Fruit fly (Drosophila melanogaster) whole organism, embryonic: ENCODE measurements around the gene Prtl99C.

Source experiments
- Antp ChIP-seq: fragments of 200-800 bp; sonication (Bioruptor generic); optimal IDR thresholded peaks from 3 replicates; lab custom pipeline; 2016; ENCODE audit warnings: missing biosample characterization, missing genetic modification characterization
- Asciz ChIP-seq: fragments of 200-800 bp; sonication (Bioruptor generic); optimal IDR thresholded peaks from 2 replicates; lab custom pipeline; 2017; ENCODE audit warnings: missing biosample characterization, mild to moderate bottlenecking, missing genetic modification characterization, missing genetic modification reagents
- Awh ChIP-seq: fragments of 200-800 bp; sonication (Bioruptor generic); IDR thresholded peaks from 2 replicates; pipeline ENCODE4, ENCODE4 v1.3.6; 2022; ENCODE audit warnings: missing biosample characterization, missing genetic modification characterization
- CG10959 ChIP-seq: fragments of 200-800 bp; sonication (Bioruptor generic); IDR thresholded peaks from 2 replicates; pipeline ENCODE4 v1.3.6; 2022; ENCODE audit warnings: missing biosample characterization, missing genetic modification characterization
- CG12391 ChIP-seq: fragments of 200-800 bp; sonication (Bioruptor generic); optimal IDR thresholded peaks from 3 replicates; lab custom pipeline; 2018; ENCODE audit warnings: missing biosample characterization, mild to moderate bottlenecking, missing genetic modification characterization, moderate library complexity
- CG12744 ChIP-seq: fragments of 200-800 bp; sonication (Bioruptor generic); optimal IDR thresholded peaks from 2 replicates; lab custom pipeline; 2016; ENCODE audit warnings: missing biosample characterization, missing genetic modification characterization
- CG13775 ChIP-seq: fragments of 200-800 bp; sonication (Bioruptor generic); optimal IDR thresholded peaks from 3 replicates; lab custom pipeline; 2017; ENCODE audit warnings: missing biosample characterization, mild to moderate bottlenecking, missing genetic modification characterization
- CG14441 ChIP-seq: fragments of 200-800 bp; sonication (Bioruptor generic); IDR thresholded peaks from 2 replicates; pipeline ENCODE4 v1.3.6; 2022; ENCODE audit warnings: missing biosample characterization, missing genetic modification characterization
- CG14667 ChIP-seq: fragments of 200-800 bp; sonication (Bioruptor generic); IDR thresholded peaks from 2 replicates; pipeline ENCODE4 v1.3.6; 2022; ENCODE audit warnings: missing biosample characterization, missing genetic modification characterization
- CG15269 ChIP-seq: fragments of 200-800 bp; sonication (Bioruptor generic); optimal IDR thresholded peaks from 2 replicates; lab custom pipeline; 2018; ENCODE audit warnings: missing biosample characterization, mild to moderate bottlenecking, missing genetic modification characterization, moderate library complexity
- CG1603 ChIP-seq: fragments of 200-800 bp; sonication (Bioruptor generic); optimal IDR thresholded peaks from 2 replicates; lab custom pipeline; 2019; ENCODE audit warnings: missing biosample characterization, mild to moderate bottlenecking, missing genetic modification characterization, moderate library complexity
- CG17328 ChIP-seq: fragments of 200-800 bp; sonication (Bioruptor generic); IDR thresholded peaks from 2 replicates; pipeline ENCODE4 v1.3.6; 2022; ENCODE audit warnings: missing biosample characterization, missing genetic modification characterization
- CG17385 ChIP-seq: fragments of 200-800 bp; sonication (Bioruptor generic); optimal IDR thresholded peaks from 3 replicates; lab custom pipeline; 2018; ENCODE audit warnings: missing biosample characterization, mild to moderate bottlenecking, missing genetic modification characterization
- CG2116 ChIP-seq: fragments of 200-800 bp; sonication (Bioruptor generic); optimal IDR thresholded peaks from 3 replicates; lab custom pipeline; 2018; ENCODE audit warnings: missing biosample characterization, mild to moderate bottlenecking, missing genetic modification characterization
- CG2678 ChIP-seq: fragments of 200-800 bp; sonication (Bioruptor generic); optimal IDR thresholded peaks from 3 replicates; lab custom pipeline; 2019; ENCODE audit warnings: missing biosample characterization, mild to moderate bottlenecking, missing genetic modification characterization, moderate library complexity
- CG31365 ChIP-seq: fragments of 200-800 bp; sonication (Bioruptor generic); optimal IDR thresholded peaks from 2 replicates; lab custom pipeline; 2018; ENCODE audit warnings: missing biosample characterization, mild to moderate bottlenecking, missing genetic modification characterization
- CG32532 ChIP-seq: fragments of 200-800 bp; sonication (Bioruptor generic); IDR thresholded peaks from 2 replicates; pipeline ENCODE4 v1.3.6; 2022; ENCODE audit warnings: missing biosample characterization, missing genetic modification characterization
- CG42726 ChIP-seq: fragments of 200-800 bp; sonication (Bioruptor generic); IDR thresholded peaks from 2 replicates; pipeline ENCODE4 v1.3.6; 2022; ENCODE audit warnings: missing biosample characterization, missing genetic modification characterization; ENCODE audit not compliant: partially characterized antibody
- CG6272 ChIP-seq: fragments of 200-800 bp; sonication (Bioruptor generic); IDR thresholded peaks from 2 replicates; pipeline ENCODE4 v1.3.6; 2022; ENCODE audit warnings: missing biosample characterization, missing genetic modification characterization
- CG6854 ChIP-seq: fragments of 200-800 bp; sonication (Bioruptor generic); optimal IDR thresholded peaks from 3 replicates; lab custom pipeline; 2017; ENCODE audit warnings: missing biosample characterization, mild to moderate bottlenecking, missing genetic modification characterization
- CG9609 ChIP-seq: fragments of 200-800 bp; sonication (Bioruptor generic); optimal IDR thresholded peaks from 3 replicates; lab custom pipeline; 2016; ENCODE audit warnings: missing biosample characterization, missing genetic modification characterization
- CG9727 ChIP-seq: fragments of 200-800 bp; sonication (Bioruptor generic); optimal IDR thresholded peaks from 3 replicates; lab custom pipeline; 2017; ENCODE audit warnings: missing biosample characterization, mild to moderate bottlenecking, missing genetic modification characterization
- D19B ChIP-seq: fragments of 200-800 bp; sonication (Bioruptor generic); optimal IDR thresholded peaks from 2 replicates; lab custom pipeline; 2017; ENCODE audit warnings: missing biosample characterization, mild to moderate bottlenecking, missing genetic modification characterization
- Dbx ChIP-seq: fragments of 200-800 bp; sonication (Bioruptor generic); IDR thresholded peaks from 3 replicates; pipeline ENCODE4 v1.3.6; 2022; ENCODE audit warnings: missing biosample characterization, missing genetic modification characterization
- Dfd ChIP-seq, 2 experiments: fragments of >200 bp; optimal IDR thresholded peaks; 2 replicates each; lab custom pipeline; 2017; ENCODE audit warnings: missing biosample characterization in 2 of 2, missing genetic modification characterization in 2 of 2
- Dip3 ChIP-seq: fragments of 200-800 bp; sonication (Bioruptor generic); optimal IDR thresholded peaks from 3 replicates; lab custom pipeline; 2016; ENCODE audit warnings: missing biosample characterization, missing genetic modification characterization
- Doc3 ChIP-seq: fragments of 200-800 bp; sonication (Bioruptor generic); IDR thresholded peaks from 3 replicates; pipeline ENCODE4 v1.3.6; 2022; ENCODE audit warnings: missing biosample characterization, missing genetic modification characterization; ENCODE audit not compliant: partially characterized antibody
- Dp ChIP-seq: fragments of 200-800 bp; sonication (Bioruptor generic); optimal IDR thresholded peaks from 2 replicates; lab custom pipeline; 2018; ENCODE audit warnings: missing biosample characterization, mild to moderate bottlenecking, missing genetic modification characterization, moderate library complexity
- E2f1 ChIP-seq: fragments of 200-800 bp; sonication (Bioruptor generic); IDR thresholded peaks from 2 replicates; pipeline ENCODE4 v1.3.6; 2022; ENCODE audit warnings: missing biosample characterization, missing genetic modification characterization
- Eip74EF ChIP-seq, 2 experiments: fragments of 200-800 bp in 1 of 2; fragments of >200 bp in 1 of 2; sonication (Bioruptor generic) in 1 of 2; optimal IDR thresholded peaks; 2 replicates each; lab custom pipeline; 2017 to 2019; ENCODE audit warnings: missing biosample characterization in 2 of 2, missing genetic modification characterization in 2 of 2, mild to moderate bottlenecking in 1 of 2, moderate library complexity in 1 of 2
- HLH4C ChIP-seq: fragments of 200-800 bp; sonication (Bioruptor generic); IDR thresholded peaks from 3 replicates; pipeline ENCODE4 v1.3.6; 2022; ENCODE audit warnings: missing biosample characterization, missing genetic modification characterization; ENCODE audit not compliant: partially characterized antibody
- MBD-R2 ChIP-seq: fragments of 200-800 bp; sonication (Bioruptor generic); IDR thresholded peaks from 2 replicates; pipeline ENCODE4 v1.3.6; 2022; ENCODE audit warnings: missing biosample characterization, missing genetic modification characterization
- Nf-YB ChIP-seq: fragments of 200-800 bp; sonication (Bioruptor generic); optimal IDR thresholded peaks from 3 replicates; lab custom pipeline; 2019; ENCODE audit warnings: missing biosample characterization, mild to moderate bottlenecking, missing genetic modification characterization, moderate library complexity
- Pdp1 ChIP-seq, 2 experiments: fragments of 200-800 bp; sonication (Bioruptor generic); optimal IDR thresholded peaks; 3 replicates each; lab custom pipeline; 2016; ENCODE audit warnings: missing biosample characterization in 2 of 2, missing genetic modification characterization in 2 of 2, mild to moderate bottlenecking in 1 of 2, moderate library complexity in 1 of 2
- Rfx ChIP-seq: fragments of 200-800 bp; sonication (Bioruptor generic); IDR thresholded peaks from 2 replicates; pipeline ENCODE4 v1.3.6; 2022; ENCODE audit warnings: missing biosample characterization, missing genetic modification characterization
- cas ChIP-seq: fragments of 200-800 bp; sonication (Bioruptor generic); IDR thresholded peaks from 2 replicates; pipeline ENCODE4 v1.3.6; 2022; ENCODE audit warnings: missing biosample characterization, missing genetic modification characterization
- chm ChIP-seq: fragments of 200-800 bp; sonication (Bioruptor generic); IDR thresholded peaks from 2 replicates; pipeline ENCODE4 v1.3.6; 2022; ENCODE audit warnings: missing biosample characterization, missing genetic modification characterization
- chn ChIP-seq: fragments of 200-800 bp; sonication (Bioruptor generic); optimal IDR thresholded peaks from 2 replicates; lab custom pipeline; 2016; ENCODE audit warnings: missing biosample characterization, missing genetic modification characterization
- crp ChIP-seq, 2 experiments: fragments of 200-800 bp; sonication (Bioruptor generic); optimal IDR thresholded peaks; 2 replicates in 1 of 2; 3 replicates in 1 of 2; lab custom pipeline; 2017; ENCODE audit warnings: missing biosample characterization in 2 of 2, missing genetic modification characterization in 2 of 2, mild to moderate bottlenecking in 1 of 2, moderate library complexity in 1 of 2
- dan ChIP-seq: fragments of 200-800 bp; sonication (Bioruptor generic); IDR thresholded peaks from 2 replicates; pipeline ENCODE4 v1.3.6; 2022; ENCODE audit warnings: missing biosample characterization, missing genetic modification characterization
- dysf ChIP-seq: fragments of 200-800 bp; sonication (Bioruptor generic); IDR thresholded peaks from 3 replicates; pipeline ENCODE4 v1.3.6; 2022; ENCODE audit warnings: missing biosample characterization, missing genetic modification characterization
- emc ChIP-seq: fragments of 200-800 bp; sonication (Bioruptor generic); optimal IDR thresholded peaks from 2 replicates; lab custom pipeline; 2016; ENCODE audit warnings: missing biosample characterization, missing genetic modification characterization
- eyg ChIP-seq: fragments of 200-800 bp; sonication (Bioruptor generic); optimal IDR thresholded peaks from 3 replicates; lab custom pipeline; 2016; ENCODE audit warnings: missing biosample characterization, missing genetic modification characterization
- gce ChIP-seq: fragments of 200-800 bp; sonication (Bioruptor generic); IDR thresholded peaks from 3 replicates; pipeline ENCODE4 v1.3.6; 2022; ENCODE audit warnings: missing biosample characterization, missing genetic modification characterization
- gcm2 ChIP-seq: fragments of 200-800 bp; sonication (Bioruptor generic); optimal IDR thresholded peaks from 2 replicates; lab custom pipeline; 2016; ENCODE audit warnings: missing biosample characterization, missing genetic modification characterization
- gro ChIP-seq: fragments of 200-800 bp; sonication (Bioruptor generic); optimal IDR thresholded peaks from 2 replicates; lab custom pipeline; 2016; ENCODE audit warnings: missing biosample characterization, missing genetic modification characterization
- hkb ChIP-seq, 2 experiments: fragments of 200-800 bp in 1 of 2; fragments of >200 bp in 1 of 2; sonication (Bioruptor generic) in 1 of 2; IDR thresholded peaks in 1 of 2; optimal IDR thresholded peaks in 1 of 2; 2 replicates each; pipeline versions ENCODE4 v1.3.6 to Lab custom; 2017 to 2022; ENCODE audit warnings: missing biosample characterization in 1 of 2, missing genetic modification characterization in 1 of 2
- jumu ChIP-seq: fragments of 200-800 bp; sonication (Bioruptor generic); optimal IDR thresholded peaks from 3 replicates; lab custom pipeline; 2016; ENCODE audit warnings: missing biosample characterization, missing genetic modification characterization
- knrl ChIP-seq: fragments of 200-800 bp; sonication (Bioruptor generic); IDR thresholded peaks from 3 replicates; pipeline ENCODE4 v1.3.6; 2022; ENCODE audit warnings: missing biosample characterization, missing genetic modification characterization; ENCODE audit not compliant: partially characterized antibody
- pzg ChIP-seq: fragments of 200-800 bp; sonication (Bioruptor generic); optimal IDR thresholded peaks from 3 replicates; lab custom pipeline; 2018; ENCODE audit warnings: missing biosample characterization, mild to moderate bottlenecking, missing genetic modification characterization, moderate library complexity
- stwl ChIP-seq: fragments of 200-800 bp; sonication (Bioruptor generic); optimal IDR thresholded peaks from 3 replicates; lab custom pipeline; 2018; ENCODE audit warnings: missing biosample characterization, mild to moderate bottlenecking, missing genetic modification characterization, moderate library complexity

Gene Prtl99C

dm6 chr3R:29858806-29859205, 23.1 kb downstream of the Prtl99C start, which contains the start of gene CG7824 (continued):
- TF ChIP-seq CG9727 (GFP tag; lab: Kevin White, UChicago) = no peak
- no peak for TF ChIP-seq CG14667
- TF ChIP-seq CG12744 (GFP tag; lab: Kevin White, UChicago) = no peak
- TF ChIP-seq HLH4C (GFP tag; lab: Robert Waterston, UW) = no peak
- no peak for TF ChIP-seq Awh
- TF ChIP-seq Asciz = no peak
- TF ChIP-seq Rfx (GFP tag; lab: Robert Waterston, UW) = 0 out of 2 replicates have a peak, but pooled peaks have one; percentile 8
- no peak for TF ChIP-seq gro (GFP tag; lab: Kevin White, UChicago)
- TF ChIP-seq Doc3 (GFP tag; lab: Robert Waterston, UW) = no peak
- TF ChIP-seq CG2678 (tag; lab: Kevin White, UChicago) = no peak
- TF ChIP-seq CG17328 (GFP tag; lab: Robert Waterston, UW) = no peak
- peak; percentile 53; the same call in 1 of the 2 replicates for TF ChIP-seq MBD-R2
- TF ChIP-seq dysf (GFP tag; lab: Robert Waterston, UW) = no peak
- no peak for TF ChIP-seq E2f1 (GFP tag; lab: Robert Waterston, UW)
- no peak for TF ChIP-seq cas (GFP tag; lab: Robert Waterston, UW)
- TF ChIP-seq Nf-YB (GFP tag; lab: Kevin White, UChicago) = no peak
- peak; percentile 22 for TF ChIP-seq stwl (tag; lab: Kevin White, UChicago)
- TF ChIP-seq jumu (GFP tag; lab: Kevin White, UChicago) = no peak
- TF ChIP-seq Dip3 (GFP tag; lab: Kevin White, UChicago) = no peak
- TF ChIP-seq knrl = no peak
- TF ChIP-seq pzg (GFP tag; lab: Kevin White, UChicago) = peak; percentile 74
- TF ChIP-seq CG31365 (tag; lab: Kevin White, UChicago) = no peak
- no peak for TF ChIP-seq gcm2
- no peak for TF ChIP-seq D19B (GFP tag; lab: Kevin White, UChicago)
- no peak for TF ChIP-seq CG6854 (GFP tag; lab: Kevin White, UChicago)
- TF ChIP-seq Pdp1 (GFP tag; optimal IDR thresholded peaks at IDR 0.05; lab: Kevin White, UChicago) = no peak
- no peak for TF ChIP-seq CG32532 (GFP tag; lab: Robert Waterston, UW)
- no peak for TF ChIP-seq CG14441 (GFP tag; lab: Robert Waterston, UW)
- no peak for TF ChIP-seq dan
- no peak for TF ChIP-seq CG15269 (tag; lab: Kevin White, UChicago)
- no peak for TF ChIP-seq Dfd (GFP tag; optimal IDR thresholded peaks at IDR 0.05; lab: Kevin White, UChicago)
- peak; percentile 81 for TF ChIP-seq Dp
- TF ChIP-seq hkb (optimal IDR thresholded peaks at IDR 0.05; lab: Kevin White, UChicago) = no peak
- no peak for TF ChIP-seq hkb (GFP tag; IDR thresholded peaks at IDR 0.05; lab: Robert Waterston, UW)
- no peak for TF ChIP-seq CG9609 (GFP tag; lab: Kevin White, UChicago)
- no peak for TF ChIP-seq Eip74EF (GFP tag; optimal IDR thresholded peaks at IDR 0.05; lab: Kevin White, UChicago)
- no peak for TF ChIP-seq chn
- no peak for TF ChIP-seq CG42726
- no peak for TF ChIP-seq CG10959 (GFP tag; lab: Robert Waterston, UW)
- no peak for TF ChIP-seq CG17385 (GFP tag; lab: Kevin White, UChicago)
- peak; percentile 40 for TF ChIP-seq CG2116 (GFP tag; lab: Kevin White, UChicago)
- no peak for TF ChIP-seq Dbx (GFP tag; lab: Robert Waterston, UW)
- TF ChIP-seq chm (GFP tag; lab: Robert Waterston, UW) = no peak
- TF ChIP-seq CG6272 = no peak
- no peak for TF ChIP-seq eyg
- TF ChIP-seq CG13775 (GFP tag; lab: Kevin White, UChicago) = no peak
- peak; percentile 72 for TF ChIP-seq CG1603
- no peak for TF ChIP-seq gce (GFP tag; lab: Robert Waterston, UW)
- TF ChIP-seq CG12391 (tag; lab: Kevin White, UChicago) = no peak
- no peak for TF ChIP-seq Antp (GFP tag; lab: Kevin White, UChicago)
- no peak for TF ChIP-seq crp (GFP tag; optimal IDR thresholded peaks at IDR 0.05; lab: Kevin White, UChicago)
- no peak for TF ChIP-seq emc (GFP tag; lab: Kevin White, UChicago)
